Fruit fly (Drosophila melanogaster) Kc167 (cell line): Measurements from ENCODE around the gene PXo.

Source experiments
- Myc ChIP-seq: fragments of >200 bp; optimal IDR thresholded peaks from 2 replicates; lab custom pipeline; 2017; ENCODE audit warnings: missing external identifiers
- Sin3A ChIP-seq: fragments of >200 bp; optimal IDR thresholded peaks from 2 replicates; lab custom pipeline; 2018; ENCODE audit warnings: missing external identifiers
- h ChIP-seq: fragments of >200 bp; optimal IDR thresholded peaks from 3 replicates; lab custom pipeline; 2018; ENCODE audit warnings: missing external identifiers
- insv ChIP-seq: fragments of >200 bp; optimal IDR thresholded peaks from 3 replicates; lab custom pipeline; 2018; ENCODE audit warnings: missing external identifiers
- psq ChIP-seq: fragments of >200 bp; optimal IDR thresholded peaks from 2 replicates; lab custom pipeline; 2017; ENCODE audit warnings: missing external identifiers

- no peak for TF ChIP-seq h (lab: Kevin White, UChicago)
- no peak for TF ChIP-seq insv
- TF ChIP-seq Sin3A (lab: Kevin White, UChicago), result no peak
- no peak for TF ChIP-seq Myc (lab: Kevin White, UChicago)
- no peak for TF ChIP-seq psq (lab: Kevin White, UChicago)
These were observed 31.0 kb upstream of the PXo start for dm6 chr3L:5952132-5952531.
